Fruit fly (Drosophila melanogaster): ENCODE results near the gene crp.

Gene crp

dm6 chr2L:16302773-16303279, 15.3 kb upstream of the crp start, which contains the start of gene GMF (continued):
- TF ChIP-seq Sox100B (GFP tag; optimal IDR thresholded peaks at IDR 0.05) (peak; percentile 31), CG8290 (GFP tag; optimal IDR thresholded peaks at IDR 0.05) (peak; percentile 41), CG8290 (tag; optimal IDR thresholded peaks at IDR 0.05) (no peak), CG15479 (GFP tag; optimal IDR thresholded peaks at IDR 0.05) (no peak), CG18619 (GFP tag; optimal IDR thresholded peaks at IDR 0.05) (peak; percentile 8), Dbx (GFP tag; IDR thresholded peaks at IDR 0.05) (0 out of 3 replicates have a peak, but pooled peaks have one; percentile 11), Ets65A (GFP tag) (peak; percentile 84), sd (tag; optimal IDR thresholded peaks at IDR 0.05) (peak; percentile 57), grau (tag; optimal IDR thresholded peaks at IDR 0.05) (peak; percentile 43), Spps (tag; optimal IDR thresholded peaks at IDR 0.05) (no peak), CG33557 (GFP tag; optimal IDR thresholded peaks at IDR 0.05) (peak; percentile 37), MESR4 (GFP tag; optimal IDR thresholded peaks at IDR 0.05) (peak; percentile 70), Tbp (GFP tag; optimal IDR thresholded peaks at IDR 0.05) (no peak), CG13296 (GFP tag; optimal IDR thresholded peaks at IDR 0.05) (peak; percentile 22), CG16813 (GFP tag; IDR thresholded peaks at IDR 0.05; ENCODE audit: partially characterized antibody) (no peak), Chrac-16 (GFP tag; optimal IDR thresholded peaks at IDR 0.05) (peak; percentile 42), grn (GFP tag; optimal IDR thresholded peaks at IDR 0.05) (peak; percentile 50), vfl (GFP tag; optimal IDR thresholded peaks at IDR 0.05) (no peak), cato (GFP tag; optimal IDR thresholded peaks at IDR 0.05; ENCODE audit: borderline replicate concordance) (peak; percentile 11), CG2116 (GFP tag; optimal IDR thresholded peaks at IDR 0.05) (peak; percentile 62), CG1602 (GFP tag; optimal IDR thresholded peaks at IDR 0.05) (peak; percentile 23), BEAF-32 (GFP tag; optimal IDR thresholded peaks at IDR 0.05) (peak; percentile 67), zen (tag; optimal IDR thresholded peaks at IDR 0.05) (peak; percentile 62), eve (GFP tag; optimal IDR thresholded peaks at IDR 0.05) (no peak), Ssrp (tag; optimal IDR thresholded peaks at IDR 0.05) (peak; percentile 41), crol (GFP tag; IDR thresholded peaks at IDR 0.05) (no peak), Dll (GFP tag; IDR thresholded peaks at IDR 0.05; ENCODE audit: partially characterized antibody) (peak; percentile 66), CG34376 (GFP tag; optimal IDR thresholded peaks at IDR 0.05) (no peak), stwl (tag; optimal IDR thresholded peaks at IDR 0.05) (peak; percentile 76), jing (GFP tag; optimal IDR thresholded peaks at IDR 0.05) (no peak), CG2712 (tag; optimal IDR thresholded peaks at IDR 0.05) (peak; percentile 68), CG4328 (GFP tag; optimal IDR thresholded peaks at IDR 0.05) (no peak), CG10462 (GFP tag; optimal IDR thresholded peaks at IDR 0.05) (no peak), CG13287 (GFP tag; IDR thresholded peaks at IDR 0.05; ENCODE audit: partially characterized antibody) (0 out of 2 replicates have a peak, but pooled peaks have one; percentile 25), CG3281 (GFP tag; optimal IDR thresholded peaks at IDR 0.05) (peak; percentile 6), CG10979 (tag; optimal IDR thresholded peaks at IDR 0.05) (peak; percentile 63), D19A (tag; optimal IDR thresholded peaks at IDR 0.05) (no peak), Med (GFP tag) (peak; percentile 63), ftz-f1 (GFP tag; optimal IDR thresholded peaks at IDR 0.05) (no peak), gsb (GFP tag; IDR thresholded peaks at IDR 0.05) (no peak), Asciz (GFP tag; optimal IDR thresholded peaks at IDR 0.05) (peak; percentile 26), CG14965 (GFP tag; optimal IDR thresholded peaks at IDR 0.05; ENCODE audit: borderline replicate concordance) (no peak), CG2678 (tag; optimal IDR thresholded peaks at IDR 0.05) (peak; percentile 69), CG15601 (tag; optimal IDR thresholded peaks at IDR 0.05) (peak; percentile 53), sqz (GFP tag; optimal IDR thresholded peaks at IDR 0.05) (no peak), PHDP (tag; optimal IDR thresholded peaks at IDR 0.05) (peak; percentile 6), unpg (GFP tag; optimal IDR thresholded peaks at IDR 0.05) (peak; percentile 40), luna (GFP tag; optimal IDR thresholded peaks at IDR 0.05) (no peak), CG17361 (GFP tag; IDR thresholded peaks at IDR 0.05) (peak; percentile 78; the same call in 2 of the 3 replicates), gcm (GFP tag; optimal IDR thresholded peaks at IDR 0.05) (peak; percentile 1)

All from whole organism, embryonic.